Fruit fly (Drosophila melanogaster) whole organism, embryonic: ENCODE measurements around the gene mus301.
A peak's percentile ranks its signal among the peaks of the same experiment; 100 is the strongest.

Experiments used
- Abd-B ChIP-seq: fragments of 200-800 bp; sonication (Bioruptor generic); optimal IDR thresholded peaks from 2 replicates; lab custom pipeline; 2018; ENCODE audit warnings: missing biosample characterization, mild to moderate bottlenecking, missing genetic modification characterization, moderate library complexity
- CG10274 ChIP-seq: fragments of 200-800 bp; sonication (Bioruptor generic); optimal IDR thresholded peaks from 3 replicates; lab custom pipeline; 2017; ENCODE audit warnings: missing biosample characterization, mild to moderate bottlenecking, missing genetic modification characterization
- CG10565 ChIP-seq: fragments of 200-800 bp; sonication (Bioruptor generic); optimal IDR thresholded peaks from 3 replicates; lab custom pipeline; 2016; ENCODE audit warnings: missing biosample characterization, mild to moderate bottlenecking, missing genetic modification characterization
- CG11093 ChIP-seq: fragments of 200-800 bp; sonication (Bioruptor generic); IDR thresholded peaks from 3 replicates; pipeline ENCODE4 v1.3.6; 2022; ENCODE audit warnings: missing biosample characterization, missing genetic modification characterization
- CG11398 ChIP-seq: fragments of 200-800 bp; sonication (Bioruptor generic); optimal IDR thresholded peaks from 2 replicates; lab custom pipeline; 2016; ENCODE audit warnings: missing biosample characterization, missing genetic modification characterization
- CG12155 ChIP-seq: fragments of 200-800 bp; sonication (Bioruptor generic); optimal IDR thresholded peaks from 3 replicates; lab custom pipeline; 2016; ENCODE audit warnings: missing biosample characterization, missing genetic modification characterization
- CG12744 ChIP-seq: fragments of 200-800 bp; sonication (Bioruptor generic); optimal IDR thresholded peaks from 2 replicates; lab custom pipeline; 2016; ENCODE audit warnings: missing biosample characterization, missing genetic modification characterization
- CG13296 ChIP-seq: fragments of 200-800 bp; sonication (Bioruptor generic); optimal IDR thresholded peaks from 3 replicates; lab custom pipeline; 2018; ENCODE audit warnings: missing biosample characterization, mild to moderate bottlenecking, missing genetic modification characterization
- CG13894 ChIP-seq: fragments of 200-800 bp; sonication (Bioruptor generic); optimal IDR thresholded peaks from 3 replicates; lab custom pipeline; 2018; ENCODE audit warnings: missing biosample characterization, mild to moderate bottlenecking, missing genetic modification characterization, moderate library complexity
- CG14710 ChIP-seq: fragments of 200-800 bp; sonication (Bioruptor generic); optimal IDR thresholded peaks from 3 replicates; lab custom pipeline; 2019; ENCODE audit warnings: missing biosample characterization, mild to moderate bottlenecking, missing genetic modification characterization, moderate library complexity
- CG14965 ChIP-seq: fragments of 200-800 bp; sonication (Bioruptor generic); optimal IDR thresholded peaks from 2 replicates; lab custom pipeline; 2016; ENCODE audit warnings: missing biosample characterization, missing genetic modification characterization, borderline replicate concordance
- CG15011 ChIP-seq: fragments of 200-800 bp; sonication (Bioruptor generic); optimal IDR thresholded peaks from 3 replicates; lab custom pipeline; 2018; ENCODE audit warnings: missing biosample characterization, mild to moderate bottlenecking, missing genetic modification characterization
- CG15269 ChIP-seq: fragments of 200-800 bp; sonication (Bioruptor generic); optimal IDR thresholded peaks from 2 replicates; lab custom pipeline; 2018; ENCODE audit warnings: missing biosample characterization, mild to moderate bottlenecking, missing genetic modification characterization, moderate library complexity
- CG17186 ChIP-seq: fragments of 200-800 bp; sonication (Bioruptor generic); optimal IDR thresholded peaks from 3 replicates; lab custom pipeline; 2017; ENCODE audit warnings: missing biosample characterization, missing genetic modification reagents, missing genetic modification characterization
- CG18764 ChIP-seq: fragments of 200-800 bp; sonication (Bioruptor generic); optimal IDR thresholded peaks from 3 replicates; lab custom pipeline; 2016; ENCODE audit warnings: missing biosample characterization, missing genetic modification characterization
- CG2120 ChIP-seq: fragments of 200-800 bp; sonication (Bioruptor generic); optimal IDR thresholded peaks from 3 replicates; lab custom pipeline; 2016; ENCODE audit warnings: missing biosample characterization, missing genetic modification characterization
- CG3065 ChIP-seq: fragments of 200-800 bp; sonication (Bioruptor generic); optimal IDR thresholded peaks from 2 replicates; lab custom pipeline; 2016; ENCODE audit warnings: missing biosample characterization, missing genetic modification characterization
- CG31388 ChIP-seq: fragments of 200-800 bp; sonication (Bioruptor generic); optimal IDR thresholded peaks from 2 replicates; lab custom pipeline; 2016; ENCODE audit warnings: missing biosample characterization, missing genetic modification characterization
- CG3281 ChIP-seq: fragments of 200-800 bp; sonication (Bioruptor generic); optimal IDR thresholded peaks from 3 replicates; lab custom pipeline; 2017; ENCODE audit warnings: missing biosample characterization, mild to moderate bottlenecking, missing genetic modification characterization
- CG3838 ChIP-seq: fragments of 200-800 bp; sonication (Bioruptor generic); optimal IDR thresholded peaks from 3 replicates; lab custom pipeline; 2016; ENCODE audit warnings: missing biosample characterization, missing genetic modification characterization
- CG4617 ChIP-seq: fragments of 200-800 bp; sonication (Bioruptor generic); optimal IDR thresholded peaks from 3 replicates; lab custom pipeline; 2016; ENCODE audit warnings: missing biosample characterization, missing genetic modification characterization, borderline replicate concordance
- CG5180 ChIP-seq: fragments of 200-800 bp; sonication (Bioruptor generic); optimal IDR thresholded peaks from 3 replicates; lab custom pipeline; 2017; ENCODE audit warnings: missing biosample characterization, missing genetic modification characterization, mild to moderate bottlenecking, moderate library complexity, missing genetic modification reagents
- CG6654 ChIP-seq: fragments of 200-800 bp; sonication (Bioruptor generic); optimal IDR thresholded peaks from 2 replicates; lab custom pipeline; 2017; ENCODE audit warnings: missing biosample characterization, mild to moderate bottlenecking, missing genetic modification characterization
- CG6683 ChIP-seq: fragments of 200-800 bp; sonication (Bioruptor generic); optimal IDR thresholded peaks from 2 replicates; lab custom pipeline; 2017; ENCODE audit warnings: missing biosample characterization, mild to moderate bottlenecking, missing genetic modification characterization, missing genetic modification reagents
- CG7987 ChIP-seq: fragments of 200-800 bp; sonication (Bioruptor generic); optimal IDR thresholded peaks from 2 replicates; lab custom pipeline; 2018; ENCODE audit warnings: missing biosample characterization, mild to moderate bottlenecking, missing genetic modification characterization, moderate library complexity
- CG9876 ChIP-seq: fragments of 200-800 bp; sonication (Bioruptor generic); optimal IDR thresholded peaks from 2 replicates; lab custom pipeline; 2016; ENCODE audit warnings: missing biosample characterization, missing genetic modification characterization
- CG9932 ChIP-seq: fragments of 200-800 bp; sonication (Bioruptor generic); IDR thresholded peaks from 2 replicates; pipeline ENCODE4 v1.3.6; 2022; ENCODE audit warnings: missing biosample characterization, missing genetic modification characterization
- Chrac-16 ChIP-seq: fragments of 200-800 bp; sonication (Bioruptor generic); optimal IDR thresholded peaks from 3 replicates; lab custom pipeline; 2016; ENCODE audit warnings: missing biosample characterization, missing genetic modification characterization
- GATAe ChIP-seq: fragments of 200-800 bp; sonication (Bioruptor generic); conservative IDR thresholded peaks from 2 replicates; pipeline ENCODE4 v1.3.6; 2022; ENCODE audit warnings: missing biosample characterization, missing genetic modification characterization
- H2.0 ChIP-seq: fragments of 200-800 bp; sonication (Bioruptor generic); IDR thresholded peaks from 2 replicates; pipeline ENCODE4 v1.3.6; 2022; ENCODE audit warnings: missing biosample characterization, missing genetic modification characterization
- Max ChIP-seq: fragments of 200-800 bp; sonication (Bioruptor generic); optimal IDR thresholded peaks from 2 replicates; lab custom pipeline; 2016; ENCODE audit warnings: missing biosample characterization, mild to moderate bottlenecking, missing genetic modification characterization
- Opbp ChIP-seq: fragments of 200-800 bp; sonication (Bioruptor generic); IDR thresholded peaks from 3 replicates; pipeline ENCODE4 v1.3.6; 2022; ENCODE audit warnings: missing biosample characterization, missing genetic modification characterization; ENCODE audit not compliant: partially characterized antibody
- Optix ChIP-seq: fragments of 200-800 bp; sonication (Bioruptor generic); IDR thresholded peaks from 3 replicates; pipeline ENCODE4 v1.3.6; 2022; ENCODE audit warnings: missing biosample characterization, missing genetic modification characterization
- Ptx1 ChIP-seq: fragments of 200-800 bp; sonication (Bioruptor generic); IDR thresholded peaks from 2 replicates; pipeline ENCODE4 v1.3.6; 2022; ENCODE audit warnings: missing biosample characterization, missing genetic modification characterization
- Xrp1 ChIP-seq: fragments of 200-800 bp; sonication (Bioruptor generic); IDR thresholded peaks from 2 replicates; pipeline ENCODE4 v1.3.6; 2022; ENCODE audit warnings: missing biosample characterization, missing genetic modification characterization
- cato ChIP-seq: fragments of 200-800 bp; sonication (Bioruptor generic); optimal IDR thresholded peaks from 2 replicates; lab custom pipeline; 2016; ENCODE audit warnings: missing biosample characterization, missing genetic modification characterization, borderline replicate concordance
- dimm ChIP-seq: fragments of 200-800 bp; sonication (Bioruptor generic); IDR thresholded peaks from 2 replicates; pipeline ENCODE4 v1.3.6; 2022; ENCODE audit warnings: missing biosample characterization, missing genetic modification characterization
- dpn ChIP-seq, 2 experiments: fragments of 200-800 bp; sonication (Bioruptor generic); optimal IDR thresholded peaks; 3 replicates each; lab custom pipeline; 2016; ENCODE audit warnings: missing biosample characterization in 2 of 2, missing genetic modification characterization in 2 of 2
- eyg ChIP-seq: fragments of 200-800 bp; sonication (Bioruptor generic); optimal IDR thresholded peaks from 3 replicates; lab custom pipeline; 2016; ENCODE audit warnings: missing biosample characterization, missing genetic modification characterization
- gt ChIP-seq: fragments of 200-800 bp; sonication (Bioruptor generic); IDR thresholded peaks from 2 replicates; pipeline ENCODE4 v1.3.6; 2022; ENCODE audit warnings: missing biosample characterization, missing genetic modification characterization
- hkb ChIP-seq, 2 experiments: fragments of 200-800 bp in 1 of 2; fragments of >200 bp in 1 of 2; sonication (Bioruptor generic) in 1 of 2; IDR thresholded peaks in 1 of 2; optimal IDR thresholded peaks in 1 of 2; 2 replicates each; pipeline versions ENCODE4 v1.3.6 to Lab custom; 2017 to 2022; ENCODE audit warnings: missing biosample characterization in 1 of 2, missing genetic modification characterization in 1 of 2
- insv ChIP-seq, 2 experiments: fragments of 200-800 bp; sonication (Bioruptor generic); optimal IDR thresholded peaks; 3 replicates each; lab custom pipeline; 2016 to 2018; ENCODE audit warnings: missing biosample characterization in 2 of 2, missing genetic modification characterization in 2 of 2
- jigr1 ChIP-seq: fragments of 200-800 bp; sonication (Bioruptor generic); IDR thresholded peaks from 3 replicates; pipeline ENCODE4 v1.3.6; 2022; ENCODE audit warnings: missing biosample characterization, missing genetic modification characterization
- nerfin-1 ChIP-seq: fragments of 200-800 bp; sonication (Bioruptor generic); optimal IDR thresholded peaks from 3 replicates; lab custom pipeline; 2019; ENCODE audit warnings: missing biosample characterization, mild to moderate bottlenecking, missing genetic modification characterization, moderate library complexity
- p53 ChIP-seq: fragments of 200-800 bp; sonication (Bioruptor generic); optimal IDR thresholded peaks from 2 replicates; lab custom pipeline; 2016; ENCODE audit warnings: missing biosample characterization, missing genetic modification characterization
- ro ChIP-seq: fragments of 200-800 bp; sonication (Bioruptor generic); IDR thresholded peaks from 2 replicates; pipeline ENCODE4 v1.3.6; 2022; ENCODE audit warnings: missing biosample characterization, missing genetic modification characterization
- sr ChIP-seq: fragments of 200-800 bp; sonication (Bioruptor generic); IDR thresholded peaks from 3 replicates; pipeline ENCODE4 v1.3.6; 2022; ENCODE audit warnings: missing biosample characterization, missing genetic modification characterization
- trem ChIP-seq: fragments of 200-800 bp; optimal IDR thresholded peaks from 3 replicates; lab custom pipeline; 2019; ENCODE audit warnings: missing biosample characterization, mild to moderate bottlenecking, missing genetic modification characterization, moderate library complexity

The mus301 gene

DNA sequence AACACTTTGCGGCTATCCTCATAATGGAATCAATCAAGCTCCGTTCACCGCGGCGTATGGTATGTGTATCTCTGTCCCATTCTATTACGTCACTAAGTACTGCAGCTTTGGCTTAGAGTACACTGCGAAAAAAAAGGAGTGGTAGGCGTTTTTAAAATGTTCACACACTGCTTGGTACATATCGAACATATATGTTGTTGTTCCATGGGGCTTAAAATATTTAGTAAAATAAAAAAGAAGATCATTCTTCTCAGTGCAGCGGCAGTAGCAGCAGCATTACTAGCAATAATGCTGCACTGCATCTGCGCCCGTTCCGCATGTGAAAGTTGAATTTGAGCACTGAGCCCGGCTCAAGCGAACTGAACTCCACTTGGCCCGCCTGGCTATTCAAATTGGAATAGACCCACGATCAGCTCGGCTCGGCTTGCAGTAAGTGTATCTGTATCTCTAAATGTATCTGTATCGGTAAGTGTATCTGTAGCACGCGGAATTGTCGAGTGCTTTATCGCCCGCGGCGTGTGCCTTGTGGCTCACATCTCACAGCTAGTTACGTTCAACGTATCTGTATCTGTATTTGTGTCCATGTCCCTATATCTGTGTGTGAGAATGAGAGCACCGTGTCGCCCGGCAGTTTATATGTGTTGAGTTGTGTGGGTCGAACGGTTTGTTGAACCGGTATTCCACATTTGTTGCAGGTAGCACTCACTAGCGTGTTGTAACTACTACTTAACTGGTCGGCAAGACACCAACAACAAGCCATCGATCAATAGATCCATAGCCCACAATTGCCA, 15.8 kb downstream of the mus301 start (continued):
- TF ChIP-seq CG13296 (GFP tag; lab: Kevin White, UChicago) (peak; percentile 10), Opbp (GFP tag; lab: Robert Waterston, UW) (no peak), CG11093 (peak; percentile 26; the same call in 1 of the 3 replicates), CG18764 (GFP tag; lab: Kevin White, UChicago) (peak; percentile 35), cato (GFP tag; lab: Kevin White, UChicago) (peak; percentile 45), ro (GFP tag; lab: Robert Waterston, UW) (no peak), CG17186 (GFP tag; lab: Kevin White, UChicago) (no peak), CG9876 (GFP tag; lab: Kevin White, UChicago) (no peak), CG5180 (GFP tag; lab: Kevin White, UChicago) (peak; percentile 49), insv (GFP tag; optimal IDR thresholded peaks at IDR 0.05; lab: Kevin White, UChicago) (no peak), CG12155 (GFP tag; lab: Kevin White, UChicago) (no peak), CG3065 (GFP tag; lab: Kevin White, UChicago) (no peak), gt (GFP tag; lab: Robert Waterston, UW) (no peak), dpn (GFP tag; optimal IDR thresholded peaks at IDR 0.05; lab: Kevin White, UChicago) (peak; percentile 36 to 51), Ptx1 (GFP tag; lab: Robert Waterston, UW) (peak; percentile 68), CG15269 (tag; lab: Kevin White, UChicago) (peak; percentile 56), CG14965 (no peak), Abd-B (GFP tag; lab: Kevin White, UChicago) (peak; percentile 33), Max (GFP tag; lab: Kevin White, UChicago) (peak; percentile 29), CG15011 (GFP tag; lab: Kevin White, UChicago) (peak; percentile 4), GATAe (GFP tag; lab: Robert Waterston, UW) (no peak), CG3838 (GFP tag; lab: Kevin White, UChicago) (no peak), dimm (GFP tag; lab: Robert Waterston, UW) (no peak), CG2120 (GFP tag; lab: Kevin White, UChicago) (no peak), H2.0 (GFP tag; lab: Robert Waterston, UW) (peak; percentile 72; the same call in 1 of the 2 replicates), CG3281 (GFP tag; lab: Kevin White, UChicago) (peak; percentile 22), trem (tag; lab: Kevin White, UChicago) (no peak), CG14710 (tag; lab: Kevin White, UChicago) (peak; percentile 29), CG6683 (GFP tag; lab: Kevin White, UChicago) (no peak), Chrac-16 (GFP tag; lab: Kevin White, UChicago) (peak; percentile 4), CG13894 (no peak), Xrp1 (GFP tag; lab: Robert Waterston, UW) (peak; percentile 47; the same call in 1 of the 2 replicates), CG10565 (GFP tag; lab: Kevin White, UChicago) (no peak), CG12744 (GFP tag; lab: Kevin White, UChicago) (no peak), CG9932 (peak; percentile 30; the same call in 1 of the 2 replicates), p53 (GFP tag; lab: Kevin White, UChicago) (no peak), CG7987 (GFP tag; lab: Kevin White, UChicago) (no peak), CG6654 (GFP tag; lab: Kevin White, UChicago) (peak; percentile 2), sr (GFP tag; lab: Robert Waterston, UW) (peak; percentile 54; the same call in 2 of the 3 replicates), Optix (GFP tag; lab: Robert Waterston, UW) (peak; percentile 60; the same call in 2 of the 3 replicates), CG11398 (GFP tag; lab: Kevin White, UChicago) (no peak), CG31388 (no peak), nerfin-1 (tag; lab: Kevin White, UChicago) (peak; percentile 20), CG4617 (peak; percentile 12), jigr1 (GFP tag; lab: Robert Waterston, UW) (no peak), eyg (no peak), hkb (optimal IDR thresholded peaks at IDR 0.05; lab: Kevin White, UChicago) (no peak), hkb (GFP tag; IDR thresholded peaks at IDR 0.05; lab: Robert Waterston, UW) (peak; percentile 76), CG10274 (GFP tag; lab: Kevin White, UChicago) (peak; percentile 31)
